Fruit fly (Drosophila melanogaster) whole organism, embryonic: ENCODE data around the gene CG42449.

Experiments
- Aef1 ChIP-seq: fragments of 200-800 bp; sonication (Bioruptor generic); IDR thresholded peaks from 3 replicates; pipeline ENCODE4 v1.3.6; 2022; ENCODE audit warnings: missing biosample characterization, missing genetic modification characterization
- BEAF-32 ChIP-seq: fragments of 200-800 bp; sonication (Bioruptor generic); optimal IDR thresholded peaks from 3 replicates; lab custom pipeline; 2017; ENCODE audit warnings: missing biosample characterization, missing genetic modification characterization, mild to moderate bottlenecking, moderate library complexity, missing genetic modification reagents
- Blimp-1 ChIP-seq: fragments of 200-800 bp; sonication (Bioruptor generic); optimal IDR thresholded peaks from 3 replicates; lab custom pipeline; 2018; ENCODE audit warnings: missing biosample characterization, missing genetic modification characterization, mild to moderate bottlenecking, moderate library complexity, missing genetic modification reagents
- CG10209 ChIP-seq: fragments of 200-800 bp; sonication (Bioruptor generic); optimal IDR thresholded peaks from 3 replicates; lab custom pipeline; 2017; ENCODE audit warnings: missing biosample characterization, mild to moderate bottlenecking, missing genetic modification characterization, missing genetic modification reagents
- CG10274 ChIP-seq: fragments of 200-800 bp; sonication (Bioruptor generic); optimal IDR thresholded peaks from 3 replicates; lab custom pipeline; 2017; ENCODE audit warnings: missing biosample characterization, mild to moderate bottlenecking, missing genetic modification characterization
- CG10431 ChIP-seq: fragments of 200-800 bp; sonication (Bioruptor generic); optimal IDR thresholded peaks from 3 replicates; lab custom pipeline; 2018; ENCODE audit warnings: missing biosample characterization, mild to moderate bottlenecking, missing genetic modification characterization
- CG12769 ChIP-seq: fragments of 200-800 bp; sonication (Bioruptor generic); optimal IDR thresholded peaks from 2 replicates; lab custom pipeline; 2019; ENCODE audit warnings: missing biosample characterization, mild to moderate bottlenecking, missing genetic modification characterization, moderate library complexity
- CG15011 ChIP-seq: fragments of 200-800 bp; sonication (Bioruptor generic); optimal IDR thresholded peaks from 3 replicates; lab custom pipeline; 2018; ENCODE audit warnings: missing biosample characterization, mild to moderate bottlenecking, missing genetic modification characterization
- CG16813 ChIP-seq: fragments of 200-800 bp; sonication (Bioruptor generic); IDR thresholded peaks from 3 replicates; pipeline ENCODE4 v1.3.6; 2022; ENCODE audit warnings: missing biosample characterization, missing genetic modification characterization; ENCODE audit not compliant: partially characterized antibody
- CG17186 ChIP-seq: fragments of 200-800 bp; sonication (Bioruptor generic); optimal IDR thresholded peaks from 3 replicates; lab custom pipeline; 2017; ENCODE audit warnings: missing biosample characterization, missing genetic modification reagents, missing genetic modification characterization
- CG17612 ChIP-seq: fragments of 200-800 bp; sonication (Bioruptor generic); IDR thresholded peaks from 2 replicates; pipeline ENCODE4 v1.3.6; 2022; ENCODE audit warnings: missing biosample characterization, missing genetic modification characterization
- CG1832 ChIP-seq: fragments of 200-800 bp; sonication (Bioruptor generic); optimal IDR thresholded peaks from 2 replicates; lab custom pipeline; 2017; ENCODE audit warnings: missing biosample characterization, mild to moderate bottlenecking, missing genetic modification characterization, inconsistent platforms
- CG31388 ChIP-seq: fragments of 200-800 bp; sonication (Bioruptor generic); optimal IDR thresholded peaks from 2 replicates; lab custom pipeline; 2016; ENCODE audit warnings: missing biosample characterization, missing genetic modification characterization
- CG3281 ChIP-seq: fragments of 200-800 bp; sonication (Bioruptor generic); optimal IDR thresholded peaks from 3 replicates; lab custom pipeline; 2017; ENCODE audit warnings: missing biosample characterization, mild to moderate bottlenecking, missing genetic modification characterization
- CG33557 ChIP-seq: fragments of 200-800 bp; sonication (Bioruptor generic); optimal IDR thresholded peaks from 2 replicates; lab custom pipeline; 2019; ENCODE audit warnings: missing biosample characterization, mild to moderate bottlenecking, missing genetic modification characterization, moderate library complexity
- CG34224 ChIP-seq: fragments of 200-800 bp; sonication (Bioruptor generic); IDR thresholded peaks from 3 replicates; pipeline ENCODE4 v1.3.6; 2022; ENCODE audit warnings: missing biosample characterization, missing genetic modification characterization; ENCODE audit not compliant: partially characterized antibody
- CG42726 ChIP-seq: fragments of 200-800 bp; sonication (Bioruptor generic); IDR thresholded peaks from 2 replicates; pipeline ENCODE4 v1.3.6; 2022; ENCODE audit warnings: missing biosample characterization, missing genetic modification characterization; ENCODE audit not compliant: partially characterized antibody
- CG4424 ChIP-seq: fragments of 200-800 bp; sonication (Bioruptor generic); optimal IDR thresholded peaks from 3 replicates; lab custom pipeline; 2016; ENCODE audit warnings: missing biosample characterization, missing genetic modification characterization
- CG5180 ChIP-seq: fragments of 200-800 bp; sonication (Bioruptor generic); optimal IDR thresholded peaks from 3 replicates; lab custom pipeline; 2017; ENCODE audit warnings: missing biosample characterization, missing genetic modification characterization, mild to moderate bottlenecking, moderate library complexity, missing genetic modification reagents
- CG6254 ChIP-seq: fragments of 200-800 bp; sonication (Bioruptor generic); optimal IDR thresholded peaks from 3 replicates; lab custom pipeline; 2017; ENCODE audit warnings: mild to moderate bottlenecking, missing biosample characterization, missing genetic modification reagents, missing genetic modification characterization
- CG6683 ChIP-seq: fragments of 200-800 bp; sonication (Bioruptor generic); optimal IDR thresholded peaks from 2 replicates; lab custom pipeline; 2017; ENCODE audit warnings: missing biosample characterization, mild to moderate bottlenecking, missing genetic modification characterization, missing genetic modification reagents
- CG7556 ChIP-seq: fragments of 200-800 bp; sonication (Bioruptor generic); optimal IDR thresholded peaks from 2 replicates; lab custom pipeline; 2017; ENCODE audit warnings: missing biosample characterization, mild to moderate bottlenecking, missing genetic modification characterization
- CG7963 ChIP-seq: fragments of 200-800 bp; sonication (Bioruptor generic); IDR thresholded peaks from 3 replicates; pipeline ENCODE4 v1.3.6; 2022; ENCODE audit warnings: missing biosample characterization, missing genetic modification characterization; ENCODE audit not compliant: partially characterized antibody
- CG8478 ChIP-seq: fragments of >200 bp; optimal IDR thresholded peaks from 2 replicates; lab custom pipeline; 2018
- Dad ChIP-seq: fragments of 200-800 bp; sonication (Bioruptor generic); optimal IDR thresholded peaks from 3 replicates; lab custom pipeline; 2016; ENCODE audit warnings: missing biosample characterization, missing genetic modification characterization
- Dip2 ChIP-seq: fragments of 200-800 bp; sonication (Bioruptor generic); IDR thresholded peaks from 2 replicates; pipeline ENCODE4 v1.3.6; 2022; ENCODE audit warnings: missing biosample characterization, missing genetic modification characterization
- Eip74EF ChIP-seq, 2 experiments: fragments of 200-800 bp in 1 of 2; fragments of >200 bp in 1 of 2; sonication (Bioruptor generic) in 1 of 2; optimal IDR thresholded peaks; 2 replicates each; lab custom pipeline; 2017 to 2019; ENCODE audit warnings: missing biosample characterization in 2 of 2, missing genetic modification characterization in 2 of 2, mild to moderate bottlenecking in 1 of 2, moderate library complexity in 1 of 2
- Fer2 ChIP-seq: fragments of 200-800 bp; sonication (Bioruptor generic); optimal IDR thresholded peaks from 2 replicates; lab custom pipeline; 2018; ENCODE audit warnings: missing biosample characterization, mild to moderate bottlenecking, missing genetic modification characterization, moderate library complexity
- HLH3B ChIP-seq: fragments of 200-800 bp; sonication (Bioruptor generic); IDR thresholded peaks from 2 replicates; pipeline ENCODE4 v1.3.6; 2022; ENCODE audit warnings: missing biosample characterization, missing genetic modification characterization
- HLH54F ChIP-seq: fragments of 200-800 bp; sonication (Bioruptor generic); optimal IDR thresholded peaks from 3 replicates; lab custom pipeline; 2016; ENCODE audit warnings: missing biosample characterization, missing genetic modification characterization
- Nf-YC ChIP-seq: fragments of 200-800 bp; optimal IDR thresholded peaks from 3 replicates; lab custom pipeline; 2019; ENCODE audit warnings: missing biosample characterization, mild to moderate bottlenecking, missing genetic modification characterization, moderate library complexity
- Oaz ChIP-seq: fragments of 200-800 bp; sonication (Bioruptor generic); IDR thresholded peaks from 2 replicates; pipeline ENCODE4 v1.3.6; 2022; ENCODE audit warnings: missing biosample characterization, missing genetic modification characterization
- Opbp ChIP-seq: fragments of 200-800 bp; sonication (Bioruptor generic); IDR thresholded peaks from 3 replicates; pipeline ENCODE4 v1.3.6; 2022; ENCODE audit warnings: missing biosample characterization, missing genetic modification characterization; ENCODE audit not compliant: partially characterized antibody
- PHDP ChIP-seq: fragments of 200-800 bp; sonication (Bioruptor generic); optimal IDR thresholded peaks from 3 replicates; lab custom pipeline; 2018; ENCODE audit warnings: missing biosample characterization, mild to moderate bottlenecking, missing genetic modification characterization, moderate library complexity
- Side ChIP-seq: fragments of 200-800 bp; sonication (Bioruptor generic); optimal IDR thresholded peaks from 2 replicates; lab custom pipeline; 2016; ENCODE audit warnings: missing biosample characterization, missing genetic modification characterization
- Spps ChIP-seq: fragments of 200-800 bp; sonication (Bioruptor generic); optimal IDR thresholded peaks from 2 replicates; lab custom pipeline; 2018; ENCODE audit warnings: missing biosample characterization, mild to moderate bottlenecking, missing genetic modification characterization
- amos ChIP-seq: fragments of 200-800 bp; sonication (Bioruptor generic); IDR thresholded peaks from 2 replicates; pipeline ENCODE4 v1.3.6; 2022; ENCODE audit warnings: missing biosample characterization, missing genetic modification characterization; ENCODE audit not compliant: partially characterized antibody
- chinmo ChIP-seq: fragments of 200-800 bp; sonication (Bioruptor generic); IDR thresholded peaks from 4 replicates; pipeline ENCODE4 v1.3.6; 2022; ENCODE audit warnings: missing biosample characterization, missing genetic modification characterization; ENCODE audit not compliant: partially characterized antibody
- crol ChIP-seq: fragments of 200-800 bp; sonication (Bioruptor generic); IDR thresholded peaks from 2 replicates; pipeline ENCODE4 v1.3.6; 2022; ENCODE audit warnings: missing biosample characterization, missing genetic modification characterization
- crp ChIP-seq, 2 experiments: fragments of 200-800 bp; sonication (Bioruptor generic); optimal IDR thresholded peaks; 2 replicates in 1 of 2; 3 replicates in 1 of 2; lab custom pipeline; 2017; ENCODE audit warnings: missing biosample characterization in 2 of 2, missing genetic modification characterization in 2 of 2, mild to moderate bottlenecking in 1 of 2, moderate library complexity in 1 of 2
- gfzf ChIP-seq: fragments of 200-800 bp; sonication (Bioruptor generic); optimal IDR thresholded peaks from 2 replicates; lab custom pipeline; 2016; ENCODE audit warnings: missing biosample characterization, mild to moderate bottlenecking, missing genetic modification characterization, moderate library complexity
- her ChIP-seq: fragments of 200-800 bp; sonication (Bioruptor generic); optimal IDR thresholded peaks from 2 replicates; lab custom pipeline; 2016; ENCODE audit warnings: missing biosample characterization, missing genetic modification characterization
- ken ChIP-seq: fragments of 200-800 bp; sonication (Bioruptor generic); IDR thresholded peaks from 3 replicates; pipeline ENCODE4 v1.3.6; 2022; ENCODE audit warnings: missing biosample characterization, missing genetic modification characterization
- kni ChIP-seq: fragments of 200-800 bp; sonication (Bioruptor generic); optimal IDR thresholded peaks from 3 replicates; lab custom pipeline; 2017; ENCODE audit warnings: mild to moderate bottlenecking, missing biosample characterization, missing genetic modification reagents, missing genetic modification characterization
- slp2 ChIP-seq: fragments of 200-800 bp; sonication (Bioruptor generic); optimal IDR thresholded peaks from 2 replicates; lab custom pipeline; 2016; ENCODE audit warnings: missing biosample characterization, missing genetic modification characterization
- tll ChIP-seq, 2 experiments: fragments of 200-800 bp in 1 of 2; fragments of >200 bp in 1 of 2; sonication (Bioruptor generic) in 1 of 2; optimal IDR thresholded peaks; 2 replicates each; lab custom pipeline; 2017 to 2019; ENCODE audit warnings: missing biosample characterization in 2 of 2, missing genetic modification characterization in 2 of 2, mild to moderate bottlenecking in 1 of 2, moderate library complexity in 1 of 2
- twi ChIP-seq: fragments of 200-800 bp; optimal IDR thresholded peaks from 2 replicates; lab custom pipeline; 2019; ENCODE audit warnings: missing biosample characterization, mild to moderate bottlenecking, missing genetic modification characterization, moderate library complexity
- zen2 ChIP-seq: fragments of 200-800 bp; sonication (Bioruptor generic); IDR thresholded peaks from 3 replicates; pipeline ENCODE4 v1.3.6; 2022; ENCODE audit warnings: missing biosample characterization, missing genetic modification characterization; ENCODE audit not compliant: partially characterized antibody

Gene CG42449

DNA sequence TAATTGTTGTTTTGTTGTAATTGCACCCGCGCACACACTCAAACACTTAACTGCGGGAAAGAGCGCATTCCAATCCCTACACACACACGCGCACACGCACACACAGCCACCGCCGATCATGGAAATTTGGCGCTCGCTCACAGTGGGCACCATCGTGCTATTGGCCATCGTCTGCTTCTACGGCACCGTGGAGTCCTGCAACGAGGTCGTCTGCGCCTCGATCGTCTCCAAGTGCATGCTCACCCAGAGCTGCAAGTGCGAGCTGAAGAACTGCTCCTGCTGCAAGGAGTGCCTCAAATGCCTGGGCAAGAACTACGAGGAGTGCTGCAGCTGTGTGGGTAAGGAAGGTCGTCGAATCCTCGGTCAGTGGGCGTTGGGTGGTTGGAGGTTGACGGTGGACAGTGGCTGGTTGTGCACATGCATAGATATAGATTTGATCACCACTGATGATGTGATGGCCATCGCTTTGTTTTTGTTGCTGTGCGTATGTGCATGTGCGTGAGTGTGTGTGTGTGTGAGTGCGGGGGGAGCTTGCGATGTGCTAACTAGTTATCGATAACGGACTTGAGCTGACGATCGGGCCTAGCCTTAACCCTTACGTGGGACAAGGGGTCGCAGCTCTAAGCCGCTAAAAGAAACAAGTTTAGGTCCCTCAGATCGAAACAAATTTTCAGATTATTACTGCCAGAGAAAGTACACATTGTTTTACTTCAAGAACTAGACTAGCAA is 7.8 kb downstream of the CG42449 start (continued):
- TF ChIP-seq Fer2: no peak
- 0 out of 3 replicates have a peak, but pooled peaks have one; percentile 23 for TF ChIP-seq Opbp (GFP tag; lab: Robert Waterston, UW)
- TF ChIP-seq BEAF-32 (GFP tag; lab: Kevin White, UChicago): peak; percentile 63
- TF ChIP-seq Spps (tag; lab: Kevin White, UChicago): no peak
- TF ChIP-seq CG10274: no peak
- TF ChIP-seq CG4424 (GFP tag; lab: Kevin White, UChicago): no peak
- no peak for TF ChIP-seq CG3281
- no peak for TF ChIP-seq slp2 (GFP tag; lab: Kevin White, UChicago)
- no peak for TF ChIP-seq Eip74EF (GFP tag; optimal IDR thresholded peaks at IDR 0.05; lab: Kevin White, UChicago)
- peak; percentile 88 for TF ChIP-seq CG8478 (lab: Kevin White, UChicago)
- no peak for TF ChIP-seq tll (GFP tag; optimal IDR thresholded peaks at IDR 0.05; lab: Kevin White, UChicago)
- no peak for TF ChIP-seq ken (GFP tag; lab: Robert Waterston, UW)
- TF ChIP-seq CG33557 (GFP tag; lab: Kevin White, UChicago): no peak
- TF ChIP-seq CG42726 (GFP tag; lab: Robert Waterston, UW): no peak
- TF ChIP-seq CG10209 (GFP tag; lab: Kevin White, UChicago): no peak
- no peak for TF ChIP-seq CG7556
- TF ChIP-seq CG12769 (tag; lab: Kevin White, UChicago): no peak
- no peak for TF ChIP-seq CG15011 (GFP tag; lab: Kevin White, UChicago)
- no peak for TF ChIP-seq Blimp-1 (GFP tag; lab: Kevin White, UChicago)
- no peak for TF ChIP-seq kni (GFP tag; lab: Kevin White, UChicago)
- TF ChIP-seq CG10431 (GFP tag; lab: Kevin White, UChicago): no peak
- TF ChIP-seq Dad (GFP tag; lab: Kevin White, UChicago): no peak
- peak; percentile 38; the same call in 1 of the 3 replicates for TF ChIP-seq CG34224
- no peak for TF ChIP-seq Oaz (GFP tag; lab: Robert Waterston, UW)
- no peak for TF ChIP-seq HLH3B
- TF ChIP-seq CG1832 (GFP tag; lab: Kevin White, UChicago): no peak
- no peak for TF ChIP-seq HLH54F (GFP tag; lab: Kevin White, UChicago)
- no peak for TF ChIP-seq Nf-YC
- TF ChIP-seq Dip2: no peak
- no peak for TF ChIP-seq PHDP (tag; lab: Kevin White, UChicago)
- no peak for TF ChIP-seq Side (GFP tag; lab: Kevin White, UChicago)
- TF ChIP-seq her (GFP tag; lab: Kevin White, UChicago): no peak
- no peak for TF ChIP-seq CG6254 (GFP tag; lab: Kevin White, UChicago)
- TF ChIP-seq CG31388: no peak
- TF ChIP-seq crol (GFP tag; lab: Robert Waterston, UW): peak; percentile 42
- TF ChIP-seq, all 482 proteins: peak for 30

DNA sequence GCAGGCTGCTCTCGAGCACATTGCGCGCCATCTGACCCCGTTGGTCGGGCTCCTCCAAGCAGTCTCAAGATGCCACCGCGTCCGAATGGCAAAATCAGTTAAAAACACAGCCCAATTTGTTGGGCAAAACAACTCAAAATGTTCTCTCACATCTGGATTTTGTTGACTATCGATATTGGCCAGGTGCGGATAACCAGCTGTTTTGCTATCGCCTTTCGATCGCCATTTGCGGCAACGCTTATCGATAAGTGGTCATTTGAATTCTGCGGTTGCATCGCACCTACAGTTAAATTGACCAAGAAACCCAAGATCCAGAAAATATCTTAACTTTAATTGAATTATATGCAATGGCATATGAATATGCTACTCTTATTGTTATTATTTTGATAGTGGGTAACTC is 12.0 kb downstream of the CG42449 start, which contains the start of gene CG3149:
Gene CG3149 (minus strand): TSS at position 171 of the 400 bp plus-strand sequence.
- 0 out of 4 replicates have a peak, but pooled peaks have one; percentile 71 for TF ChIP-seq chinmo (GFP tag; lab: Robert Waterston, UW)
- peak; percentile 83 for TF ChIP-seq zen2 (GFP tag; lab: Robert Waterston, UW)
- TF ChIP-seq crp (GFP tag; optimal IDR thresholded peaks at IDR 0.05; lab: Kevin White, UChicago): peak; percentile 5 to 88
- TF ChIP-seq CG6683 (GFP tag; lab: Kevin White, UChicago): no peak
- peak; percentile 84 for TF ChIP-seq CG7963 (GFP tag; lab: Robert Waterston, UW)
- TF ChIP-seq Aef1 (GFP tag; lab: Robert Waterston, UW): no peak
- no peak for TF ChIP-seq CG17612 (GFP tag; lab: Robert Waterston, UW)
- peak; percentile 35 for TF ChIP-seq CG5180
- TF ChIP-seq gfzf (GFP tag; lab: Kevin White, UChicago): peak; percentile 14
- TF ChIP-seq CG17186 (GFP tag; lab: Kevin White, UChicago): peak; percentile 8
- TF ChIP-seq BEAF-32 (GFP tag; lab: Kevin White, UChicago): peak; percentile 66
- peak; percentile 62 for TF ChIP-seq CG16813 (GFP tag; lab: Robert Waterston, UW)
- TF ChIP-seq twi (tag; lab: Kevin White, UChicago): peak; percentile 6
- TF ChIP-seq amos (GFP tag; lab: Robert Waterston, UW): peak; percentile 71; the same call in 1 of the 2 replicates
